Worm (Caenorhabditis elegans): ENCODE results near the gene R02F11.12.

- TF ChIP-seq unc-130 (tag; optimal IDR thresholded peaks at IDR 0.05) = no peak
- TF ChIP-seq nhr-237 (tag; optimal IDR thresholded peaks at IDR 0.05) = no peak
- no peak for TF ChIP-seq dpl-1 (GFP tag; optimal IDR thresholded peaks at IDR 0.05)
- no peak for TF ChIP-seq ceh-63 (GFP tag; optimal IDR thresholded peaks at IDR 0.05)
- no peak for TF ChIP-seq nhr-11 (tag; optimal IDR thresholded peaks at IDR 0.05)
Measured at ce11 chrV:4750294-4750693, 40.2 kb upstream of the R02F11.12 start, which contains the start of gene C18G1.6.

All from whole organism, L1 larva.